Worm (Caenorhabditis elegans): ENCODE results near the gene rpl-38.

rpl-38 gene

ce11 chrV:15553869-15554268 lies 41.9 kb downstream of the rpl-38 start:
- peak; percentile 73 for TF ChIP-seq ztf-23 (GFP tag; IDR thresholded peaks at IDR 0.05)
- no peak for TF ChIP-seq med-1 (GFP tag; optimal IDR thresholded peaks at IDR 0.05; ENCODE audit: insufficient read depth)
- peak; percentile 55; the same call in 1 of the 2 replicates for TF ChIP-seq ztf-29 (GFP tag; IDR thresholded peaks at IDR 0.05)
- TF ChIP-seq tab-1 (GFP tag; IDR thresholded peaks at IDR 0.05) = peak; percentile 81
- no peak for TF ChIP-seq ref-1 (GFP tag; conservative IDR thresholded peaks at IDR 0.05)
- peak; percentile 86 for TF ChIP-seq flt-1 (GFP tag; IDR thresholded peaks at IDR 0.05)
- TF ChIP-seq klf-2 (GFP tag; conservative IDR thresholded peaks at IDR 0.05) = peak; percentile 50; the same call in 1 of the 2 replicates
- TF ChIP-seq T22C8.4 (GFP tag; IDR thresholded peaks at IDR 0.05) = no peak
- no peak for TF ChIP-seq cog-1 (tag; optimal IDR thresholded peaks at IDR 0.05)

DNA sequence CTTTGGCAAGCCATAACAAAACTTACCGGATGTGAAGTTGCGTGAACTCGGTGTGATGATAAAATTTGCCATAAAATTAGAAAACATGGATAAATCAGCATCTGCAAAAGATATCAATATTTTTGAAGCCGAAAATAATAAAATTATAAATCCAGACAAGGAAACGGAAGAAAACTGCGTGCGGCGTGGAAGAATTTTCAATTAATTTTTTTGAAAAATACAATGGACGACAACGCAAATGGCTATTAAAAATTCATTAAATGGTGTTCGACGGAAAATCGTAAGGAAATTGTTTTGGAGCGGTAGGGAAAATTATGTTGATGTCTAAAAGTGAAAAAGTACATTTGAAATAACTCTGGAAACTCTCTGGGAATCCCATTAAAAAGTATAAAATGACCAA lies 47.1 kb downstream of the rpl-38 start, which contains the start of gene acr-18:
Gene acr-18 (minus strand): TSS at position 101 of the 400 bp plus-strand sequence.
- TF ChIP-seq ref-1 (GFP tag; conservative IDR thresholded peaks at IDR 0.05) (no peak), flt-1 (GFP tag; IDR thresholded peaks at IDR 0.05) (no peak)

DNA sequence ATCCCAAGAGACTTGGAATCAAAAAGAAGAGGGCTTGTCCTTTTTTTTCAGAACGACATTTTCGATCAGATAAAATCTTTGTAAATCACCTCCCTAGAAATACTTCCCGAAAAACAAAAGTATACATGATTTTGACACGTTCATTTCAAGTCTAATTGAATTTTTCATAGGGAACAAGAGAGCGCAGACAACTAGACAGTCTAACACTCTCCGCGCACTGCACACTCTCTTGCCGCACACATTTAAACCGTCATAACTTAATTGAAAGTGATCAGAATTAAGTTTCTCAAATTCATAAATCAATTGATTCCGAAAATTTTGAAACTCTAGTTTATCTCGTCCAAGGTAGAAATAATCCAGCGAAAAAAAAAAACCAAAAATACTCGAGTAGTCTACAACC lies 47.8 kb downstream of the rpl-38 start:
- no peak for TF ChIP-seq ztf-29 (GFP tag; IDR thresholded peaks at IDR 0.05)
- TF ChIP-seq ztf-23 (GFP tag; IDR thresholded peaks at IDR 0.05) = no peak
- TF ChIP-seq T22C8.4 (GFP tag; IDR thresholded peaks at IDR 0.05) = no peak
- TF ChIP-seq tab-1 (GFP tag; IDR thresholded peaks at IDR 0.05) = no peak
- no peak for TF ChIP-seq flt-1 (GFP tag; IDR thresholded peaks at IDR 0.05)
- no peak for TF ChIP-seq med-1 (GFP tag; optimal IDR thresholded peaks at IDR 0.05; ENCODE audit: insufficient read depth)
- no peak for TF ChIP-seq cog-1 (tag; optimal IDR thresholded peaks at IDR 0.05)

Measured in whole organism, midembryonic.